Fruit fly (Drosophila melanogaster): ENCODE data around the gene CG8312.

The CG8312 gene

DNA sequence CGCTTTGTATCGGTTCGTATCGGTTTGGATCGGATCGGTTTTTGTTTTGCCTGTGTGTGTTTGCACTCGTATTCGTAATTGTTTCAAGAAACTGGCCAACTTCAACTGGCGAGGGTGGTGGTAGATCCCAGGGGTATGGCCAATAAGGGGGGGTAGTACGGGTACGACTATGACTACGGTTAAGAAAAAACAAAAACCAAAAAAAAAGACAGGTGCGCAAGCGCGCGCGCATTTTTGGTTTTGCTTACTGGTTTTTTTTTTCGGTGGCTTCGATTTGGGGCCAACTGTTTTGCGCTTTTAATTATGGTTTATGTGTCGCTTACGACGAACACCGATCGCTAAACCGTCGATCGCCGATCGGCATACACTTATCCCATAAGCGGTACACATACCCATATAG lies 3.7 kb downstream of the CG8312 start:
- TF ChIP-seq CTCF (optimal IDR thresholded peaks at IDR 0.05) (no peak), CG8478 (optimal IDR thresholded peaks at IDR 0.05) (no peak)

- TF ChIP-seq CG8478 (optimal IDR thresholded peaks at IDR 0.05) (no peak), CTCF (optimal IDR thresholded peaks at IDR 0.05) (no peak)
These were observed 4.7 kb downstream of the CG8312 start for dm6 chr3R:9595681-9596357.

DNA sequence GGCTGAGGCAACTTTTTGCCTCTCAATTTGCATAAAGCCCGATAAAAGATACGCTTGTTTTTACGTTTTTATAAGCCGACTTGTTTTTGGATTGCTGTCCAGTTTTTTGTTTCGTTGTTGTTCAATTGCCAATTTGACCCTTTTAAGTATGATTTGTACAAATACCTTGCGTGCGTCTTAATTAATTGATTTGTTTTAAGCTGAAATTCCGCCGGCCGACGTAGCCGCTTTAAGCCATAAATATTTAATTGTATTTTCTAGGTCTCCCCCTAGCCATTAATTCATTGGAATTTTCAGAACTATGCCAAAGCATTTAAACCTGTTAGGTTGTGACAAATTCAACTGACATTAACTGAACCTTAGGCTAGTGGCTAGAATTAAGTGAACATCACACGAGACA lies 5.5 kb downstream of the CG8312 start:
- TF ChIP-seq CG8478 (optimal IDR thresholded peaks at IDR 0.05), result no peak
- no peak for TF ChIP-seq CTCF (optimal IDR thresholded peaks at IDR 0.05)

dm6 chr3R:9598099-9598498 lies 7.0 kb downstream of the CG8312 start:
- TF ChIP-seq CG8478 (optimal IDR thresholded peaks at IDR 0.05), result no peak
- no peak for TF ChIP-seq CTCF (optimal IDR thresholded peaks at IDR 0.05)

DNA sequence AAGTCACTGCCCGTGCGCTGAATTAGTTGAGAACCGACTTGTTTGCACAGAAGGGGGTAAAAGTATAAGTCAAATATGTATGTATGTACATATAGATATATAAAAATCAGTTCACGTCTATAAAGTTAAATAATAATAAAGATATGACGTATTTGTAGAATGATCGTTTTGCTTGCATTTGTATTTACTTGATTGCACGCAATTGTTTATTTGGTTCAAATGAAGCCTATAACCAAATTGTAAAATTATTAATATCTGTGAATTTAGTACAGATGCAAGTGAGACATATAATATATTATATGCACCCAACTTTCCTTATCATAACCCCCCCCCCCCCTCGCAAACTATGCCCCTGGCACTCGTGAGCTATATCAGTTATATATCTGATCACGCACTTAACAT lies 9.4 kb downstream of the CG8312 start:
- no peak for TF ChIP-seq CG8478 (optimal IDR thresholded peaks at IDR 0.05)

DNA sequence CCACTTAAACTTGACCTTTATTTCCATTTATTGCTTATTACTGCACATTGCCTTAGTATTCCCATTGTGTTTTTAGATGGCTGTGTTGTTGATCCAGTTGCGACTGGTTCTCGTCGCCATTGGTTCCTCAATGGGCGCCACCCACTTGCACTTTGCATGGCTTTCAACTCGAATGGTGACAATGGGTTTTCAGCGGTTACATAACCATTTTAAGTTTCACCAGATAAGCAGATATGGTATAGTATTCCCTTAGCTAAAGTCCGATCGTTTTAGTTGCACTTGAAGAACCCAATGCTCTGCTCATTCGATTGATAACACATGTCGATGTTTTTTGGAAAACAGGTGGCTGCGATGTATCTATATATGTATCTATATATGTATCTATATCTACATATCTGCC lies 10.8 kb downstream of the CG8312 start:
- no peak for TF ChIP-seq CTCF (optimal IDR thresholded peaks at IDR 0.05)
- no peak for TF ChIP-seq CG8478 (optimal IDR thresholded peaks at IDR 0.05)

dm6 chr3R:9603022-9603942 lies 12.2 kb downstream of the CG8312 start:
- no peak for TF ChIP-seq CTCF (optimal IDR thresholded peaks at IDR 0.05)
- no peak for TF ChIP-seq CG8478 (optimal IDR thresholded peaks at IDR 0.05)

DNA sequence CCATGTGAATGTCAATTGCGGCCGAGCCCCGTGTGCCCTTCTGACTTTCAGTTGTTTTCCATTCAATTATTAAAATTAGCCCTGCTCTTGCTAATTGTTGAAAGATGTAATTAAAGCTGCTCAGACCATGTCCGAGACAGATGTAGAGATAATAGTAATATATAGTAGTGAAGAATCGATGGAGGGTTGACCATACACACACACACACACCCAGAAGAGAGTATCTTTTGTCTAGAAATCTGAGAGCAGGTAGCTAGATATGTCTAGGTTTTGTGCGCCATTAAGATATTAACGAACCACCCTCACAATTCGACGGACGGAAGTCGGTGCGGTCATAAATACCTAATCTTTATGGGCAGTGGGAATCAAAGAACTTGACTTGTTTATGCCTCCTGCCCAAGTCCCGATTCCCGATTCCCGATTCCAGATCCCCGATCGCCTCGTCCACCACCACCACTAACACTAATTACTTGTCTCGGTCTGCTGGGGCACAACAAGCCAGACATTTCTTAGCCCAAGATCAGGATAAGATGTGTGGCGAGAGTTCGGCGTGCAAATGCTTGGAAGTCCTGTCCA lies 13.4 kb downstream of the CG8312 start:
- no peak for TF ChIP-seq CTCF (optimal IDR thresholded peaks at IDR 0.05)
- no peak for TF ChIP-seq CG8478 (optimal IDR thresholded peaks at IDR 0.05)

DNA sequence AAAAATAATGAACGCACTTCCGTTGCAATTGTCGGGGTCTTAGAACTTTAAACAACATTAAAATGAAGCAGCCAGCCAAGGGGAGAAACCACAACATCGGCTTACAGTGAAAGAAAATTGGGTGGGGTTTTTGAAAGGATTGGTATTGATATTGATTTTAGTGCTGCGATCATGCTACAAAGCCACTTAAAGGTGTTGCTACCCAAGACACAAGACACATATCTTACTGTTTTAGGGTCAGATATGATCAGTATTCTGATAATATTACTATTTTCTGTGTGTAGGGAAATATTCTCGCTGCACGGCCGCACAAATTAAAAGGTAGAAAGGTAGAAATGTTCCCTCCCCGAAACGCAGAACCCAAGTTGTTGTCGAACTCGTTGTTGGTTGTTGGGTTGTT lies 14.0 kb downstream of the CG8312 start:
- TF ChIP-seq CG8478 (optimal IDR thresholded peaks at IDR 0.05), result no peak

DNA sequence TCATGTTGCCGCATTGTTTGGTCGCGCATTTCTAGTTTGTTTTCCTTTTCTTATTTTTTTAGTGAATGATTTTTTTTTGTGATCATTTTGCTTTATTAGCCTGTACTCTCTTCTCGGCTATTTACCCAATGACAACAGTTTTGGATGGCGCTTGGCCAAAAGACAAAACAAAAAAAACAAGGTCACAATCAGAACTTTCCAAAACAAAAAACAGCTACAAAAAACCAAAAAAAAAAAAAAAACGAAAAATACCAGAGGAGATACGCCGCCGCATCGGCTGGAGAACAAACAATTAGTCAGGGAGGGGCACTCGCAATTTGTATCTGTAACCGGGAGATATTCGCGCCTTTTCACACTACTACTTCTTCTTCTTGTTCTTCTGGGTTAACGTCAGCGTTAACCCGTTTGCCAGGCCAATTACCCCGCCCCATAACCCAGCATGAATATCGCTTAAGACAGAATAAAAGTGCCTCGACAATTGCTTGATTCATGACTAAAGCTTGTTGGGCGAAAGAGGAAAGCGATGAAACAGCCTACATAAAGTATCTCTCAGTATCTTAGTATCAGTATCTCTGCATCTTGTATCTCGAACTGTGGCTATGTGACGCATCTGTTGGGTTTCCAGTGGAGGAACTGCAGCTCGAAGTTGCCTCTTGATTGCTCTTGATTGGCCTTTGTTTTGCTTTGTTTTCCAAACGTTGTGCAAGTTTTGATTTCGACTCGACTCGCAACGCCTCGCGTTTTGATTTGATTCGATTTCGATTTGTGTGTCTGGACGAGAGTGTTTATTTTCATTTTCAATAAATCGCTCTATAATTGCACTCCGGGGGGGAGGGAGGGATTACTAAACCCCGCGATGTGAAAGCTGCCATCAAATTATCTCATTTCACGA lies 16.1 kb downstream of the CG8312 start:
- TF ChIP-seq CG8478 (optimal IDR thresholded peaks at IDR 0.05) (no peak), CTCF (optimal IDR thresholded peaks at IDR 0.05) (no peak)

DNA sequence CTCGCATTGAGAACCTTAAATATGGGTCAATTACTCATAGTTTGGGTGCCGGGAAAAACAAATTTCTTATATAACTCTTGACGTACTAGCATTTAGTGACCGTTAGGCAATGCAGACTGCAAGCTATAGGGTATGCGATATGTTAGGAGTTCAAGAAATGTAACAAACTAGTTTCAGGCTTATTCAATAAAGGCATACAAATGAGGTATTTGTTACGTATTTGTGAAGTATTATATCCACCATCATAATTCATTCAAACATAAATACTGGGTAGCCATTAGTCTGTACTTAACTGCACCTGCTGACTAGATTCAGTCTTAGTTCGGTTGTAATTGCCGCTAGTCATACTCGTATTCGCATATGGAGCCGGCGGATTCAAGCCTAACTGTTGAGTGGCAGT lies 17.1 kb downstream of the CG8312 start:
- no peak for TF ChIP-seq CG8478 (optimal IDR thresholded peaks at IDR 0.05)
- TF ChIP-seq CTCF (optimal IDR thresholded peaks at IDR 0.05), result no peak

DNA sequence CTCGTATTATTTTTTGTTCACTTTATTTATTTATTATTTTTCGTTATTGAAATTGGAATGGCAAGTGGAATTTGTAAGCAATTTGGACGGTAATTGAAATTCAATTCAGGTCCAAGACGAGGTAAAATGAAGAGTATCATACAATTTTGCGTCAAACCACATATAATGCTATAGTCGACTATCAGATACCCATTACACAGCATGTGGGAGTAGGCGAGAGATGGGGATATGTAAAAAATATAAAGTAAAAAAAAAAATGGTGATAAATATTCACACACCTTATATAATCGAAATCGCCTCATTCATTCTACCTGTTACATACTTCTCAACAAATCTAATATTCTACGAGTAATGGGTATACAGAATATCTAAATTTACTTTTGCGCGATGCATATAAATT lies 21.1 kb downstream of the CG8312 start:
- TF ChIP-seq CG8478 (optimal IDR thresholded peaks at IDR 0.05), result no peak
- TF ChIP-seq CTCF (optimal IDR thresholded peaks at IDR 0.05), result no peak

DNA sequence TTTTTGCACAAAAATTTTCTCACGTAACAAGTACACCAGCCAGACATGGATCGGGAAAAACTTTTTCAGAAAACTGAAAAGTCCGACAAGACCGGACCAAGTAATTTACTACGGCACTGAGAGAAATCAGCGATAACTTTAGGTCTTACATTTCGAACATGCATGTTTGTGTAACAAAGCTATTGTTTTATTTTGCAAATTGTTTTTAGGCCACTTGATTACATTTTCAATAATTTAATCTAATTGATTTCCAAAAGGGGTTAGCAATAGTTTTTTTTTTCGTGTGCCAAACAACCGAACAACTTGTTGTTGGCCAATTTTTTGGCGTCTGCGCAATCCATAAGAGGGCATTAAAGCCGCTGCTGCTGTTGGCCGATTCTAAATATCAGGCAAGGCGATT lies 22.0 kb downstream of the CG8312 start:
- TF ChIP-seq CTCF (optimal IDR thresholded peaks at IDR 0.05), result no peak
- TF ChIP-seq CG8478 (optimal IDR thresholded peaks at IDR 0.05), result no peak

DNA sequence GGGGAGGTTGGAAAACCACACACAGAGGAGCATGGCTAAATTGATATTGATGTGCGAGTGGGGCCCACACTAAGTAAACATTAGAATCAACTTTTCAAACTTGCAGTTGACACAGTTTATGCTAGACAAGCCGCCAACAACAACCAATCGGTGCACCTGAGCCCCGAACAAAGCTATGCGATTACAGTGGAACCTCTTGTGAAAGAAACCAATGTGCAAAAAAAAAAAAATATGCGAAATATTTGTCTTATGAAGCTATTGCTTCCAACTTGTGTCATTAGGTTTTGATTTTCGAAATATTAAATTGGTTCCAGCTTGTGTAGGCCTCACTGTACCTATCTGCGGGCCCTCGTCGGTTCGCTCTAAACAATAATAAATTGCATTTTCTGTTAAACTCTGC lies 27.2 kb downstream of the CG8312 start:
- TF ChIP-seq CTCF (optimal IDR thresholded peaks at IDR 0.05) (no peak), CG8478 (optimal IDR thresholded peaks at IDR 0.05) (no peak)

dm6 chr3R:9620278-9620677 lies 29.2 kb downstream of the CG8312 start:
- TF ChIP-seq CG8478 (optimal IDR thresholded peaks at IDR 0.05), result no peak
- TF ChIP-seq CTCF (optimal IDR thresholded peaks at IDR 0.05), result no peak

All from S2 (cell line).